ENCODE assay signal across 1 fruit fly cellular context in the genomic region with DNA sequence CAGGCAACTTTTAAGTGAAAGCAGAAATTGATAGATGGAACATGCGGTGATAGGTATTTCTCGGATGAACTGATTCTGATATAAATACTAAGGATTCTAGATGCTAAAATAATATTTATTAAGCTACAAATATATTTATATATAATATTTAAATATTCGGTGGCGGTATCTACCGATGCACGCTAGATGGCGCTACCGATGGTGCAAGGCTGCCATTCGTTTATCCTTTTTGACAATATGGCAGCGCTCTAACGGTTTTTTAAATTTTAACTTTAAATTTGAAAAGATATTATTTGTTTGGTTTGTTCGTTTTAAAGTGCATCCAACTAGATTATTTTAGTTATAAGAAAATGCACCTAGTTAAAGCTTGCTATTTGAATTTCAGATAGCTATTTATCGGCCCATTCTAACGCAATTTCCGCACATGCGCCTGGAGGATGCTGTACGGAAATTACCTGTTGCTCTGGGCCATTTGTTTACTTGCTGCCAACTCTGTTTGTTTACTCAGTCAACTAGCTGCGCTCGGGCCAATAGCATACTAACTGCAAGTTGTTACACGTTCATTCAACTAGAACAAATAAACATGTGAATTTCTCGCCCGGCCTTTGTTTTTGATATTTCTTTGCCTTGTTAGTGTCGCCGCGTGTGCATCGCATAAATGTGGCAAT.
TF ChIP-seq lines count a peak whose summit lies in the region.

A gene (minus strand): TSS at position 28 of the 668 bp plus-strand sequence.

TF ChIP-seq in whole organism, embryonic, 481 proteins besides CTCF, POLR2A, EP300 and RAD21 (continued from another document):
- peak; percentile 88 for TF ChIP-seq Myb (GFP tag; optimal IDR thresholded peaks at IDR 0.05; lab: Kevin White, UChicago)
- TF ChIP-seq CG13123 (GFP tag; optimal IDR thresholded peaks at IDR 0.05; lab: Kevin White, UChicago): no peak
- TF ChIP-seq zf30C (GFP tag; optimal IDR thresholded peaks at IDR 0.05; lab: Kevin White, UChicago): no peak
- no peak for TF ChIP-seq chm (GFP tag; IDR thresholded peaks at IDR 0.05; lab: Robert Waterston, UW)
- 0 out of 2 replicates have a peak, but pooled peaks have one; percentile 10 for TF ChIP-seq CG10366 (GFP tag; IDR thresholded peaks at IDR 0.05; lab: Robert Waterston, UW)
- no peak for TF ChIP-seq CG2129 (GFP tag; IDR thresholded peaks at IDR 0.05; lab: Robert Waterston, UW; ENCODE audit: partially characterized antibody)
- TF ChIP-seq Ets65A (GFP tag; lab: Kevin White, UChicago): peak; percentile 22
- no peak for TF ChIP-seq CG17361 (GFP tag; IDR thresholded peaks at IDR 0.05; lab: Robert Waterston, UW)
- no peak for TF ChIP-seq CG6813 (GFP tag; optimal IDR thresholded peaks at IDR 0.05; lab: Kevin White, UChicago)
- no peak for TF ChIP-seq Dbx (GFP tag; IDR thresholded peaks at IDR 0.05; lab: Robert Waterston, UW)
- TF ChIP-seq Atf-2 (GFP tag; optimal IDR thresholded peaks at IDR 0.05; lab: Kevin White, UChicago): no peak
- peak; percentile 69 for TF ChIP-seq trem (tag; optimal IDR thresholded peaks at IDR 0.05; lab: Kevin White, UChicago)
- peak; percentile 6 for TF ChIP-seq Chrac-16 (GFP tag; optimal IDR thresholded peaks at IDR 0.05; lab: Kevin White, UChicago)
- peak; percentile 14 for TF ChIP-seq gem (tag; optimal IDR thresholded peaks at IDR 0.05; lab: Kevin White, UChicago)
- TF ChIP-seq lab (GFP tag; optimal IDR thresholded peaks at IDR 0.05; lab: Kevin White, UChicago): no peak
- TF ChIP-seq CG12391 (tag; optimal IDR thresholded peaks at IDR 0.05; lab: Kevin White, UChicago): peak; percentile 22
- TF ChIP-seq CG13775 (GFP tag; optimal IDR thresholded peaks at IDR 0.05; lab: Kevin White, UChicago): no peak
- peak; percentile 52 for TF ChIP-seq CG15696 (tag; optimal IDR thresholded peaks at IDR 0.05; lab: Kevin White, UChicago)
- peak; percentile 13 for TF ChIP-seq CG33557 (GFP tag; optimal IDR thresholded peaks at IDR 0.05; lab: Kevin White, UChicago)
- TF ChIP-seq Jarid2 (GFP tag; optimal IDR thresholded peaks at IDR 0.05; lab: Kevin White, UChicago): peak; percentile 12
- TF ChIP-seq btn (GFP tag; optimal IDR thresholded peaks at IDR 0.05; lab: Kevin White, UChicago): no peak
- peak; percentile 33 for TF ChIP-seq CoRest (tag; optimal IDR thresholded peaks at IDR 0.05; lab: Kevin White, UChicago)
- TF ChIP-seq CG11093 (GFP tag; IDR thresholded peaks at IDR 0.05; lab: Robert Waterston, UW): no peak
- peak; percentile 3 for TF ChIP-seq CG7839 (tag; optimal IDR thresholded peaks at IDR 0.05; lab: Kevin White, UChicago)
- TF ChIP-seq Mrtf (GFP tag; IDR thresholded peaks at IDR 0.05; lab: Robert Waterston, UW): no peak
- TF ChIP-seq dmrt11E (tag; optimal IDR thresholded peaks at IDR 0.05; lab: Kevin White, UChicago): peak; percentile 21
- TF ChIP-seq gfzf (GFP tag; optimal IDR thresholded peaks at IDR 0.05; lab: Kevin White, UChicago): no peak
- no peak for TF ChIP-seq nau (GFP tag; optimal IDR thresholded peaks at IDR 0.05; lab: Kevin White, UChicago)
- peak; percentile 6 for TF ChIP-seq CG15514 (GFP tag; optimal IDR thresholded peaks at IDR 0.05; lab: Kevin White, UChicago)
- peak; percentile 93 for TF ChIP-seq scrt (GFP tag; optimal IDR thresholded peaks at IDR 0.05; lab: Kevin White, UChicago)
- TF ChIP-seq E2f2 (GFP tag; IDR thresholded peaks at IDR 0.05; lab: Robert Waterston, UW): peak; percentile 68
- peak; percentile 14 for TF ChIP-seq pzg (GFP tag; optimal IDR thresholded peaks at IDR 0.05; lab: Kevin White, UChicago)
- TF ChIP-seq CG10979 (tag; optimal IDR thresholded peaks at IDR 0.05; lab: Kevin White, UChicago): peak; percentile 52
- peak; percentile 10 for TF ChIP-seq CG17829 (tag; optimal IDR thresholded peaks at IDR 0.05; lab: Kevin White, UChicago)
- TF ChIP-seq CG2199 (GFP tag; IDR thresholded peaks at IDR 0.05; lab: Robert Waterston, UW): peak; percentile 71; the same call in 2 of the 3 replicates
- TF ChIP-seq tll (GFP tag; optimal IDR thresholded peaks at IDR 0.05; lab: Kevin White, UChicago): peak in 1 of 2 experiments; percentile 60
- TF ChIP-seq Hr3 (GFP tag; optimal IDR thresholded peaks at IDR 0.05; lab: Kevin White, UChicago): peak; percentile 27
- TF ChIP-seq Dp (GFP tag; optimal IDR thresholded peaks at IDR 0.05; lab: Kevin White, UChicago): peak; percentile 57
- peak; percentile 48 for TF ChIP-seq CG3847 (GFP tag; IDR thresholded peaks at IDR 0.05; lab: Robert Waterston, UW)
- peak in 1 of 2 experiments; percentile 3 for TF ChIP-seq insv (GFP tag; optimal IDR thresholded peaks at IDR 0.05; lab: Kevin White, UChicago)
- no peak for TF ChIP-seq dm (GFP tag; optimal IDR thresholded peaks at IDR 0.05; lab: Kevin White, UChicago)
- TF ChIP-seq phol (tag; optimal IDR thresholded peaks at IDR 0.05; lab: Kevin White, UChicago): peak; percentile 73
- no peak for TF ChIP-seq CG3838 (GFP tag; optimal IDR thresholded peaks at IDR 0.05; lab: Kevin White, UChicago)
- TF ChIP-seq dpn (GFP tag; optimal IDR thresholded peaks at IDR 0.05; lab: Kevin White, UChicago): peak in 1 of 2 experiments; percentile 15
- TF ChIP-seq Hmr (GFP tag; optimal IDR thresholded peaks at IDR 0.05; lab: Kevin White, UChicago): peak; percentile 24
- no peak for TF ChIP-seq PHDP (tag; optimal IDR thresholded peaks at IDR 0.05; lab: Kevin White, UChicago)
- TF ChIP-seq sisA (GFP tag; IDR thresholded peaks at IDR 0.05; lab: Robert Waterston, UW): peak; percentile 54
- no peak for TF ChIP-seq CG11723 (GFP tag; optimal IDR thresholded peaks at IDR 0.05; lab: Kevin White, UChicago)
- no peak for TF ChIP-seq p53 (GFP tag; optimal IDR thresholded peaks at IDR 0.05; lab: Kevin White, UChicago)
- no peak for TF ChIP-seq vnd (GFP tag; IDR thresholded peaks at IDR 0.05; lab: Robert Waterston, UW; ENCODE audit: partially characterized antibody)
- TF ChIP-seq ase (GFP tag; IDR thresholded peaks at IDR 0.05; lab: Robert Waterston, UW): no peak
- TF ChIP-seq HLH3B (GFP tag; IDR thresholded peaks at IDR 0.05; lab: Robert Waterston, UW): peak; percentile 28; the same call in 1 of the 2 replicates
- no peak for TF ChIP-seq Pdp1 (GFP tag; optimal IDR thresholded peaks at IDR 0.05; lab: Kevin White, UChicago)
- TF ChIP-seq CkIIα-i1 (GFP tag; IDR thresholded peaks at IDR 0.05; lab: Robert Waterston, UW): no peak
- no peak for TF ChIP-seq ERR (GFP tag; optimal IDR thresholded peaks at IDR 0.05; lab: Kevin White, UChicago)
- no peak for TF ChIP-seq hb (GFP tag; IDR thresholded peaks at IDR 0.05; lab: Robert Waterston, UW; ENCODE audit: partially characterized antibody)
- peak; percentile 9 for TF ChIP-seq pita (GFP tag; optimal IDR thresholded peaks at IDR 0.05; lab: Kevin White, UChicago)
- TF ChIP-seq CG17359 (tag; optimal IDR thresholded peaks at IDR 0.05; lab: Kevin White, UChicago): no peak
- peak; percentile 16 for TF ChIP-seq Xbp1 (GFP tag; optimal IDR thresholded peaks at IDR 0.05; lab: Kevin White, UChicago)
- no peak for TF ChIP-seq CG3163 (GFP tag; optimal IDR thresholded peaks at IDR 0.05; lab: Kevin White, UChicago)
- TF ChIP-seq grau (tag; optimal IDR thresholded peaks at IDR 0.05; lab: Kevin White, UChicago): peak; percentile 4
- peak; percentile 2 for TF ChIP-seq CG30403 (GFP tag; optimal IDR thresholded peaks at IDR 0.05; lab: Kevin White, UChicago)
